Worm (Caenorhabditis elegans) whole organism, L4/young adult: ENCODE results near the gene ugt-47.

Source experiments
- W03F9.2 ChIP-seq: fragments of 150-350 bp; optimal IDR thresholded peaks from 2 replicates; lab custom pipeline; 2014; ENCODE audit warnings: missing biosample characterization, missing genetic modification characterization
- him-1 ChIP-seq: sonication (generic microtip); optimal IDR thresholded peaks from 2 replicates; lab custom pipeline; 2016; ENCODE audit warnings: missing genotype, missing genetic modification reagents, missing genetic modification characterization, missing compliant biosample characterization

DNA sequence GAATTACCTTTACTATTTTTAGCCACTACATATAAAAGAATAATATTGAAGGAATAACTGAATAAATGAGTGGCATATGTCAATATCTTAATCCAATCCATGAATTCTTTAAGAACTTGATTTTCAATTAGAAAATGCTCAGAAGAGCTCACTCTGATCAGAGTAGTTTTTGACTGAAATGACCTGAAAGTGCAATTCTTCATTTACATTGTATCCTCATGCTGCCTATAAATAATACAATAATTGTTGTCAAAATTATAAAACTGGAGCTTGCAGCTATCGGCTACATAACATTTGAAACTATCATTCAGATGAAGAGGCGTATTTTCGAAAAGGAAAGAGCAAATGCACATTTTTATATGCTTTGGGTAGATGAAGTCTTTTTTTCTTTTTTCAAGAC is 24.3 kb upstream of the ugt-47 start, which contains the start of gene srxa-19:
- TF ChIP-seq him-1 (tag; lab: Kevin White, UChicago) (no peak), W03F9.2 (tag; lab: Kevin White, UChicago) (no peak)
